Fruit fly (Drosophila melanogaster) whole organism, embryonic: Measurements from ENCODE around the gene Sec23.

Experiments used
- Atf-2 ChIP-seq: fragments of 200-800 bp; sonication (Bioruptor generic); optimal IDR thresholded peaks from 2 replicates; lab custom pipeline; 2016; ENCODE audit warnings: missing biosample characterization, missing genetic modification characterization
- Blimp-1 ChIP-seq: fragments of 200-800 bp; sonication (Bioruptor generic); optimal IDR thresholded peaks from 3 replicates; lab custom pipeline; 2018; ENCODE audit warnings: missing biosample characterization, missing genetic modification characterization, mild to moderate bottlenecking, moderate library complexity, missing genetic modification reagents
- CG10431 ChIP-seq: fragments of 200-800 bp; sonication (Bioruptor generic); optimal IDR thresholded peaks from 3 replicates; lab custom pipeline; 2018; ENCODE audit warnings: missing biosample characterization, mild to moderate bottlenecking, missing genetic modification characterization
- CG13775 ChIP-seq: fragments of 200-800 bp; sonication (Bioruptor generic); optimal IDR thresholded peaks from 3 replicates; lab custom pipeline; 2017; ENCODE audit warnings: missing biosample characterization, mild to moderate bottlenecking, missing genetic modification characterization
- CG15479 ChIP-seq: fragments of 200-800 bp; sonication (Bioruptor generic); optimal IDR thresholded peaks from 3 replicates; lab custom pipeline; 2019; ENCODE audit warnings: missing biosample characterization, mild to moderate bottlenecking, missing genetic modification characterization, moderate library complexity
- CG15514 ChIP-seq: fragments of 200-800 bp; sonication (Bioruptor generic); optimal IDR thresholded peaks from 3 replicates; lab custom pipeline; 2017; ENCODE audit warnings: missing biosample characterization, missing genetic modification characterization, mild to moderate bottlenecking, moderate library complexity, missing genetic modification reagents
- CG1832 ChIP-seq: fragments of 200-800 bp; sonication (Bioruptor generic); optimal IDR thresholded peaks from 2 replicates; lab custom pipeline; 2017; ENCODE audit warnings: missing biosample characterization, mild to moderate bottlenecking, missing genetic modification characterization, inconsistent platforms
- CG2875 ChIP-seq: fragments of 200-800 bp; sonication (Bioruptor generic); optimal IDR thresholded peaks from 2 replicates; lab custom pipeline; 2017; ENCODE audit warnings: missing biosample characterization, mild to moderate bottlenecking, missing genetic modification characterization, missing genetic modification reagents
- CG31441 ChIP-seq: fragments of 200-800 bp; sonication (Bioruptor generic); IDR thresholded peaks from 2 replicates; pipeline ENCODE4 v1.3.6; 2022; ENCODE audit warnings: missing biosample characterization, missing genetic modification characterization
- CG3281 ChIP-seq: fragments of 200-800 bp; sonication (Bioruptor generic); optimal IDR thresholded peaks from 3 replicates; lab custom pipeline; 2017; ENCODE audit warnings: missing biosample characterization, mild to moderate bottlenecking, missing genetic modification characterization
- CG4820 ChIP-seq: fragments of 200-800 bp; sonication (Bioruptor generic); optimal IDR thresholded peaks from 3 replicates; lab custom pipeline; 2016; ENCODE audit warnings: missing biosample characterization, missing genetic modification characterization
- CG6254 ChIP-seq: fragments of 200-800 bp; sonication (Bioruptor generic); optimal IDR thresholded peaks from 3 replicates; lab custom pipeline; 2017; ENCODE audit warnings: mild to moderate bottlenecking, missing biosample characterization, missing genetic modification reagents, missing genetic modification characterization
- CG8281 ChIP-seq: fragments of 200-800 bp; sonication (Bioruptor generic); optimal IDR thresholded peaks from 2 replicates; lab custom pipeline; 2018; ENCODE audit warnings: missing biosample characterization, mild to moderate bottlenecking, missing genetic modification characterization, moderate library complexity
- CG8924 ChIP-seq: fragments of 200-800 bp; optimal IDR thresholded peaks from 3 replicates; lab custom pipeline; 2019; ENCODE audit warnings: missing biosample characterization, mild to moderate bottlenecking, missing genetic modification characterization, moderate library complexity
- CG9817 ChIP-seq: fragments of 200-800 bp; sonication (Bioruptor generic); optimal IDR thresholded peaks from 2 replicates; lab custom pipeline; 2018; ENCODE audit warnings: missing biosample characterization, mild to moderate bottlenecking, missing genetic modification characterization, moderate library complexity
- D ChIP-seq, 2 experiments: fragments of 200-800 bp in 1 of 2; fragments of >200 bp in 1 of 2; sonication (Bioruptor generic) in 1 of 2; optimal IDR thresholded peaks; 2 replicates in 1 of 2; 3 replicates in 1 of 2; lab custom pipeline; 2017; ENCODE audit warnings: mild to moderate bottlenecking in 1 of 2, missing biosample characterization in 1 of 2, missing genetic modification characterization in 1 of 2, missing genetic modification reagents in 1 of 2
- Fer3 ChIP-seq: fragments of 200-800 bp; sonication (Bioruptor generic); optimal IDR thresholded peaks from 2 replicates; lab custom pipeline; 2018; ENCODE audit warnings: missing biosample characterization, mild to moderate bottlenecking, missing genetic modification characterization, moderate library complexity
- MBD-R2 ChIP-seq: fragments of 200-800 bp; sonication (Bioruptor generic); IDR thresholded peaks from 2 replicates; pipeline ENCODE4 v1.3.6; 2022; ENCODE audit warnings: missing biosample characterization, missing genetic modification characterization
- MESR4 ChIP-seq: fragments of 200-800 bp; sonication (Bioruptor generic); optimal IDR thresholded peaks from 2 replicates; lab custom pipeline; 2018; ENCODE audit warnings: missing biosample characterization, mild to moderate bottlenecking, missing genetic modification characterization, moderate library complexity
- Med ChIP-seq: fragments of 200-800 bp; sonication (Bioruptor generic); peaks from one replicate; lab custom pipeline; 2016; ENCODE audit warnings: missing biosample characterization, missing genetic modification characterization, mild to moderate bottlenecking, inconsistent platforms, moderate library complexity
- Nf-YA ChIP-seq: fragments of 200-800 bp; sonication (Bioruptor generic); IDR thresholded peaks from 2 replicates; pipeline ENCODE4 v1.3.6; 2022; ENCODE audit warnings: missing biosample characterization, missing genetic modification characterization
- Pdp1 ChIP-seq, 2 experiments: fragments of 200-800 bp; sonication (Bioruptor generic); optimal IDR thresholded peaks; 3 replicates each; lab custom pipeline; 2016; ENCODE audit warnings: missing biosample characterization in 2 of 2, missing genetic modification characterization in 2 of 2, mild to moderate bottlenecking in 1 of 2, moderate library complexity in 1 of 2
- Xbp1 ChIP-seq: fragments of 200-800 bp; sonication (Bioruptor generic); optimal IDR thresholded peaks from 3 replicates; lab custom pipeline; 2016; ENCODE audit warnings: missing biosample characterization, mild to moderate bottlenecking, missing genetic modification characterization
- cg ChIP-seq: fragments of 200-800 bp; sonication (Bioruptor generic); optimal IDR thresholded peaks from 3 replicates; lab custom pipeline; 2019; ENCODE audit warnings: missing biosample characterization, mild to moderate bottlenecking, missing genetic modification characterization, moderate library complexity
- chn ChIP-seq: fragments of 200-800 bp; sonication (Bioruptor generic); optimal IDR thresholded peaks from 2 replicates; lab custom pipeline; 2016; ENCODE audit warnings: missing biosample characterization, missing genetic modification characterization
- crol ChIP-seq: fragments of 200-800 bp; sonication (Bioruptor generic); IDR thresholded peaks from 2 replicates; pipeline ENCODE4 v1.3.6; 2022; ENCODE audit warnings: missing biosample characterization, missing genetic modification characterization
- dan ChIP-seq: fragments of 200-800 bp; sonication (Bioruptor generic); IDR thresholded peaks from 2 replicates; pipeline ENCODE4 v1.3.6; 2022; ENCODE audit warnings: missing biosample characterization, missing genetic modification characterization
- dm ChIP-seq: fragments of 200-800 bp; sonication (Bioruptor generic); optimal IDR thresholded peaks from 3 replicates; lab custom pipeline; 2016; ENCODE audit warnings: missing biosample characterization, missing genetic modification characterization
- dysf ChIP-seq: fragments of 200-800 bp; sonication (Bioruptor generic); IDR thresholded peaks from 3 replicates; pipeline ENCODE4 v1.3.6; 2022; ENCODE audit warnings: missing biosample characterization, missing genetic modification characterization
- hkb ChIP-seq, 2 experiments: fragments of 200-800 bp in 1 of 2; fragments of >200 bp in 1 of 2; sonication (Bioruptor generic) in 1 of 2; IDR thresholded peaks in 1 of 2; optimal IDR thresholded peaks in 1 of 2; 2 replicates each; pipeline versions ENCODE4 v1.3.6 to Lab custom; 2017 to 2022; ENCODE audit warnings: missing biosample characterization in 1 of 2, missing genetic modification characterization in 1 of 2
- kah ChIP-seq: fragments of 200-800 bp; sonication (Bioruptor generic); optimal IDR thresholded peaks from 2 replicates; lab custom pipeline; 2018; ENCODE audit warnings: missing biosample characterization, mild to moderate bottlenecking, missing genetic modification characterization
- kni ChIP-seq: fragments of 200-800 bp; sonication (Bioruptor generic); optimal IDR thresholded peaks from 3 replicates; lab custom pipeline; 2017; ENCODE audit warnings: mild to moderate bottlenecking, missing biosample characterization, missing genetic modification reagents, missing genetic modification characterization
- nerfin-2 ChIP-seq: fragments of 200-800 bp; sonication (Bioruptor generic); IDR thresholded peaks from 2 replicates; pipeline ENCODE4 v1.3.6; 2022; ENCODE audit warnings: missing biosample characterization, missing genetic modification characterization; ENCODE audit not compliant: partially characterized antibody
- pros ChIP-seq: fragments of 200-800 bp; sonication (Bioruptor generic); optimal IDR thresholded peaks from 3 replicates; lab custom pipeline; 2019; ENCODE audit warnings: missing biosample characterization, mild to moderate bottlenecking, missing genetic modification characterization, moderate library complexity
- rib ChIP-seq: fragments of 200-800 bp; sonication (Bioruptor generic); IDR thresholded peaks from 2 replicates; pipeline ENCODE4 v1.3.6; 2022; ENCODE audit warnings: missing biosample characterization, missing genetic modification characterization
- salm ChIP-seq: fragments of 200-800 bp; sonication (Bioruptor generic); optimal IDR thresholded peaks from 2 replicates; lab custom pipeline; 2018; ENCODE audit warnings: missing biosample characterization, mild to moderate bottlenecking, missing genetic modification characterization
- sens ChIP-seq: fragments of 200-800 bp; sonication (Bioruptor generic); peaks from one replicate; lab custom pipeline; 2016; ENCODE audit warnings: missing biosample characterization, missing genetic modification characterization
- sisA ChIP-seq: fragments of 200-800 bp; sonication (Bioruptor generic); IDR thresholded peaks from 2 replicates; pipeline ENCODE4 v1.3.6; 2022; ENCODE audit warnings: missing biosample characterization, missing genetic modification characterization
- tgo ChIP-seq: fragments of 200-800 bp; sonication (Bioruptor generic); IDR thresholded peaks from 3 replicates; pipeline ENCODE4 v1.3.6; 2022; ENCODE audit warnings: missing biosample characterization, missing genetic modification characterization
- trem ChIP-seq: fragments of 200-800 bp; optimal IDR thresholded peaks from 3 replicates; lab custom pipeline; 2019; ENCODE audit warnings: missing biosample characterization, mild to moderate bottlenecking, missing genetic modification characterization, moderate library complexity
- vvl ChIP-seq: fragments of 200-800 bp; sonication (Bioruptor generic); IDR thresholded peaks from 2 replicates; pipeline ENCODE4 v1.3.6; 2022; ENCODE audit warnings: missing biosample characterization, missing genetic modification characterization
- zen ChIP-seq: fragments of 200-800 bp; sonication (Bioruptor generic); optimal IDR thresholded peaks from 3 replicates; lab custom pipeline; 2018; ENCODE audit warnings: missing biosample characterization, mild to moderate bottlenecking, missing genetic modification characterization, moderate library complexity

The Sec23 gene

DNA sequence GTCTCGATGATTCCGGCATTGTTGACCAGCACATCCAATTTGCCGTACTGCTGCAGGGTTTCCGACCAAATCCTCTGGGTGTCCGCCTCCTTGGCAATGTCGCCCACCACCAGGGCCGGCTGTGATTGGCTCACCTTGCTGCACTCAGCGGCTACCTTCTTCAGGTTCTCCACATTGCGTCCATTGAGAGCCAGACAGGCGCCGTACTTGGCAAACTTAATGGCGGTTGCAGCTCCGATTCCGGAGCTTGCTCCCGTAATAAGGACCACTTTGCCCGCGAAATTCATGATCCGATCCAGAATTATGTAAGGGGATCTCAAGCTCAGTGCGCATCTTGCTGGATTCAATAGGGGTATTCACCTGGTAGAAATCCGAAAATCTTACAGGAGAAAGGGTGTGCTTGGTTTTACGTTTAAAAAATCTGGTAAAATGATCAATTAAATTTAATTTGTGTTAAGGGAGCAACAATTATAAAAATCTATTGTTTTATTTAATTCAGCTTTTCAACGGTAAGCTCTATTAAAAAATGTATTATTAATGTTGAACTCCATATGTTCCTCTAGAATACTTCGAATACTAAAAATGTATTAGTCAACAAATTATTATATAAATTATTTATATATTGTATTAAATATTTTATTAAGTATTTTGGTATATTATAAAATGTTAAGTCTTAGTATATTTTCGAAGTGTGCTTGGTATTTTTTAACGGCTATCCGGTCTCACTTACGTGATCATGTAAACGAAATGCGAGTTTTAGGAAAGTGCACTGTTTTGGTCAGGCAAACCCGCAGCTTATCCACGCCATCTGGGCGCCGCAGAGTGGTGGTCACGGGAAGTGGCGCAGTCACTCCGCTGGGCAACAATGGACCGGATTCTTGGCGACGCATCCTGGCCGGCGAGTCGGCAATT lies 12.1 kb upstream of the Sec23 start, which contains the start of the genes CG31548 and CG12170 (continued):
- peak; percentile 57 for TF ChIP-seq trem (tag; lab: Kevin White, UChicago)
- peak; percentile 40 for TF ChIP-seq CG3281
- TF ChIP-seq CG6254, result no peak
- peak; percentile 92 for TF ChIP-seq CG10431 (GFP tag; lab: Kevin White, UChicago)
- TF ChIP-seq sisA (GFP tag; lab: Robert Waterston, UW), result 0 out of 2 replicates have a peak, but pooled peaks have one; percentile 6
- no peak for TF ChIP-seq CG8281
- peak; percentile 18 for TF ChIP-seq CG2875 (GFP tag; lab: Kevin White, UChicago)
- peak; percentile 53 for TF ChIP-seq CG15514 (GFP tag; lab: Kevin White, UChicago)
- peak; percentile 31 for TF ChIP-seq CG4820 (GFP tag; lab: Kevin White, UChicago)
- no peak for TF ChIP-seq CG9817
- peak; percentile 53 for TF ChIP-seq MBD-R2
- TF ChIP-seq chn (GFP tag; lab: Kevin White, UChicago), result peak; percentile 28
- peak; percentile 68 for TF ChIP-seq CG31441 (GFP tag; lab: Robert Waterston, UW)
- TF ChIP-seq tgo (GFP tag; lab: Robert Waterston, UW), result peak; percentile 43; the same call in 2 of the 3 replicates
- peak in 1 of 2 experiments; percentile 97 for TF ChIP-seq Pdp1 (GFP tag; optimal IDR thresholded peaks at IDR 0.05; lab: Kevin White, UChicago)
- TF ChIP-seq CG8924 (tag; lab: Kevin White, UChicago), result peak; percentile 65
- TF ChIP-seq salm, result no peak
- peak; percentile 72 for TF ChIP-seq Xbp1
- no peak for TF ChIP-seq pros

DNA sequence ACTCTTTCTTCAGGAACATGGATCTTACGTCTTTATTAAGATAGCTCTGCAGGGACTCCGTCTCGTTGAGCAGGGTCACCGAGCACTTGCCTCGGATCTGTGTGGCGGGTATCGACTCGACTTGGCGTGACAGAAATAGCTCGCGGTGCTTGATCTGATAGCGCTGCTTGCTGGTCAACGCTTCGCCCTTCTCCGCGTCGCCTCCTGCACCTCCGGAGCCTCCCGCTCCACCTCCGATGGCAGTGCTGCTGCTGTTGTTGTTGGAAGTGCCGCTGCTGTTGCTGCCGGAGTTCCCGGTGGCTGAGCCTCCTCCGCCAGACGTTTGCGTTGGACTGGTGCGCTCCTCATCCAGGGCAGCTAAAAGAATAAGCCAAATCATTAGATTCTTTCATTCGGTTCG lies 5.4 kb upstream of the Sec23 start:
- TF ChIP-seq dysf, result no peak
- peak; percentile 60 for TF ChIP-seq Med (GFP tag; lab: Kevin White, UChicago)

DNA sequence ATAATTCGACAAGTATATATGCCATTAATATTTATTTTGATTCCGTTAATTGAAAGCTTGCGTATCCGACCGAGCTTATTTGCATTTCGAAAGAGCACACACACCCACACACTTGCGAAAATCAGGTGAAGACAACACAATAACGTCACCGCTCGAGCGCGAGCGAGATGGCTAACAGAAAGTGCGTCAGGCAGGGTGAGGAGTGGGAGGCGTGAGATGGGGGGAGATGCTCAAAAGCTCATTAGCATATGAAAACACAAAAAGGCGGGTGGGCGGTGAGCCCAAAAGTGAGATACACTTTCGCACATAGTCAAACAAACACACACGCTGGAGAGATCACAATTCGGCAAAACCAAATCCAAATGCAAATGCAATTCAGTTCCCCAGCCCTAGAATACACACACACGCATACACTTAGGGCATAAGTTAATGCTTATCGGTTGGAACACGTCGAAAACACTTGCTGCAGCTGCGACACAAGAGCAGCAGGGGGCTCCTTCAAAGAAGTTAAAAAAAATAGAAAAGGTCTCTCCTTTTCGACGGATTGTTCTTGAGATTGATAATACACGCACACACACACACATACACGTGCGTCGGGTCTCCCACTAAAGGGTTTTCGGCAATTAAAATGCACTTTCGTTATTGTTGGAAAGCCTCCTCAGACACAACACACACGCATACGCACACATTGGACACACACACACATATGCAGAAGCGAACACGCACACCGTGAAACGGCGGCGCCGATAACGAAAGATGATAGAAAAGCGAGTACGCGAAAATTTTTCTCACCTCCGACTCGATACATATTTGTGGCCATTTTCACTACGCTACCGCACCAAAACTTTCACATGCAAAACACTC lies 928 bp upstream of the Sec23 start:
- TF ChIP-seq MESR4 (GFP tag; lab: Kevin White, UChicago) (peak; percentile 86), cg (GFP tag; lab: Kevin White, UChicago) (peak; percentile 98), CG13775 (no peak), D (optimal IDR thresholded peaks at IDR 0.05; lab: Kevin White, UChicago) (peak; percentile 46), D (GFP tag; optimal IDR thresholded peaks at IDR 0.05; lab: Kevin White, UChicago) (no peak), hkb (optimal IDR thresholded peaks at IDR 0.05; lab: Kevin White, UChicago) (no peak), hkb (GFP tag; IDR thresholded peaks at IDR 0.05; lab: Robert Waterston, UW) (peak; percentile 11; the same call in 1 of the 2 replicates), zen (peak; percentile 0), Med (GFP tag; lab: Kevin White, UChicago) (peak; percentile 79), dm (GFP tag; lab: Kevin White, UChicago) (peak; percentile 3), kni (GFP tag; lab: Kevin White, UChicago) (peak; percentile 66), sens (GFP tag; lab: Kevin White, UChicago) (peak; percentile 19), CG15479 (GFP tag; lab: Kevin White, UChicago) (peak; percentile 71), Nf-YA (GFP tag; lab: Robert Waterston, UW) (no peak), crol (GFP tag; lab: Robert Waterston, UW) (peak; percentile 72), CG1832 (peak; percentile 49), Atf-2 (GFP tag; lab: Kevin White, UChicago) (no peak), Fer3 (tag; lab: Kevin White, UChicago) (no peak), dan (no peak), Blimp-1 (peak; percentile 16), nerfin-2 (GFP tag; lab: Robert Waterston, UW) (0 out of 2 replicates have a peak, but pooled peaks have one; percentile 20), CG4820 (GFP tag; lab: Kevin White, UChicago) (no peak), vvl (peak; percentile 52; the same call in 1 of the 2 replicates), rib (GFP tag; lab: Robert Waterston, UW) (peak; percentile 8), kah (GFP tag; lab: Kevin White, UChicago) (peak; percentile 20)
